Fruit fly (Drosophila melanogaster): ENCODE results near the gene CG15820.

Gene CG15820

DNA sequence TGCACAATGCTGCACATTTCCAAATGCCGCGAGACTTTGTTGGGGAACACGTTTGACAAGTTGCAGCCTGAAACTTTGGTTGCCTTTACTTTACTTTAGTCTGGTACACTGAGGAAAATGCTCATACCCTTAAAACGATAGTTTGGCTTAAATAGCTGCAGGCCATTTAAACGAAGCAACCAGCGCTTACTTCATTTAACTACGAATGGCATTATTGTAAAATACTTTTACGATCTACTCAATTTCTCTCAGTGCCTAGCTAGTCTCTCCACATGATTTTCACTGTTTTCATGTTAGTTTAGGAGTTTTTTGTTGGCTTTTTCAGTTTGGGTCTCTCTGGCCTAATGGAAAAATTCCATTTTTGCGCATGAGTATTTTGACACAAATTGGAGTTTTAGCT, 12.1 kb downstream of the CG15820 start (continued):
- TF ChIP-seq CrebB (tag; optimal IDR thresholded peaks at IDR 0.05) (peak; percentile 21), pho (GFP tag; optimal IDR thresholded peaks at IDR 0.05) (no peak), CG8478 (optimal IDR thresholded peaks at IDR 0.05) (no peak), lilli (GFP tag; optimal IDR thresholded peaks at IDR 0.05) (peak; percentile 51), tin (GFP tag; optimal IDR thresholded peaks at IDR 0.05) (peak; percentile 79), ara (GFP tag; IDR thresholded peaks at IDR 0.05) (peak; percentile 81), pan (optimal IDR thresholded peaks at IDR 0.05) (no peak), pan (GFP tag; optimal IDR thresholded peaks at IDR 0.05 in 1 of 2, IDR thresholded peaks at IDR 0.05 in 1 of 2) (peak in 1 of 2 experiments; percentile 85), peb (GFP tag; IDR thresholded peaks at IDR 0.05) (0 out of 2 replicates have a peak, but pooled peaks have one; percentile 48), shn (GFP tag; optimal IDR thresholded peaks at IDR 0.05) (peak; percentile 33), CG4282 (GFP tag; optimal IDR thresholded peaks at IDR 0.05) (no peak), CG2202 (tag; optimal IDR thresholded peaks at IDR 0.05) (peak; percentile 15), Asciz (GFP tag; optimal IDR thresholded peaks at IDR 0.05) (peak; percentile 68), CG9609 (GFP tag; optimal IDR thresholded peaks at IDR 0.05) (peak; percentile 42), Dref (GFP tag; IDR thresholded peaks at IDR 0.05) (no peak), esg (GFP tag; conservative IDR thresholded peaks at IDR 0.05) (peak; percentile 81), CG6813 (GFP tag; optimal IDR thresholded peaks at IDR 0.05) (peak; percentile 57), CG8944 (GFP tag; optimal IDR thresholded peaks at IDR 0.05) (peak; percentile 53), CG8359 (GFP tag; optimal IDR thresholded peaks at IDR 0.05; ENCODE audit: borderline replicate concordance) (peak; percentile 65), dpn (GFP tag; optimal IDR thresholded peaks at IDR 0.05) (peak; percentile 68 to 71), CG18764 (GFP tag; optimal IDR thresholded peaks at IDR 0.05) (peak; percentile 78), sob (GFP tag; IDR thresholded peaks at IDR 0.05) (peak; percentile 73; the same call in 1 of the 2 replicates), CG2678 (tag; optimal IDR thresholded peaks at IDR 0.05) (peak; percentile 84), Eip74EF (GFP tag; optimal IDR thresholded peaks at IDR 0.05) (peak in 1 of 2 experiments; percentile 57), crol (GFP tag; IDR thresholded peaks at IDR 0.05) (no peak), psq (GFP tag; optimal IDR thresholded peaks at IDR 0.05) (no peak), CG5953 (GFP tag; IDR thresholded peaks at IDR 0.05) (peak; percentile 90), CG10543 (GFP tag; optimal IDR thresholded peaks at IDR 0.05) (no peak), Blimp-1 (GFP tag; optimal IDR thresholded peaks at IDR 0.05) (peak; percentile 85), CG10431 (GFP tag; optimal IDR thresholded peaks at IDR 0.05) (peak; percentile 12), CG6683 (GFP tag; optimal IDR thresholded peaks at IDR 0.05) (no peak), sna (GFP tag; IDR thresholded peaks at IDR 0.05; ENCODE audit: partially characterized antibody) (no peak), ranshi (GFP tag; IDR thresholded peaks at IDR 0.05) (peak; percentile 76), CoRest (tag; optimal IDR thresholded peaks at IDR 0.05) (peak; percentile 67), Ssrp (tag; optimal IDR thresholded peaks at IDR 0.05) (peak; percentile 72), klu (GFP tag; IDR thresholded peaks at IDR 0.05) (peak; percentile 55), lmd (GFP tag; IDR thresholded peaks at IDR 0.05) (peak; percentile 82), GATAe (GFP tag; conservative IDR thresholded peaks at IDR 0.05) (no peak), gsb (GFP tag; IDR thresholded peaks at IDR 0.05) (peak; percentile 57), CG13894 (tag; optimal IDR thresholded peaks at IDR 0.05) (no peak), CG32532 (GFP tag; IDR thresholded peaks at IDR 0.05) (peak; percentile 45; the same call in 1 of the 2 replicates), hbn (GFP tag; IDR thresholded peaks at IDR 0.05; ENCODE audit: partially characterized antibody) (no peak), CG4424 (GFP tag; optimal IDR thresholded peaks at IDR 0.05) (peak; percentile 76), Fer1 (GFP tag; optimal IDR thresholded peaks at IDR 0.05) (peak; percentile 62), ken (GFP tag; IDR thresholded peaks at IDR 0.05) (peak; percentile 88), CG5180 (GFP tag; optimal IDR thresholded peaks at IDR 0.05) (peak; percentile 81), CG11504 (tag; optimal IDR thresholded peaks at IDR 0.05) (peak; percentile 89), onecut (GFP tag; IDR thresholded peaks at IDR 0.05) (peak; percentile 80), Sry-δ (GFP tag; optimal IDR thresholded peaks at IDR 0.05) (peak; percentile 36), gce (GFP tag; IDR thresholded peaks at IDR 0.05) (peak; percentile 88), CG11085 (GFP tag; IDR thresholded peaks at IDR 0.05) (0 out of 2 replicates have a peak, but pooled peaks have one; percentile 43)

Measured in whole organism, embryonic.